Worm (Caenorhabditis elegans) whole organism, mixed stage, embryonic: Measurements from ENCODE around the gene K05F1.14.

Experiments
- M03D4.4 ChIP-seq: sonication (generic microtip); optimal IDR thresholded peaks from 2 replicates; lab custom pipeline; 2017; ENCODE audit warnings: mild to moderate bottlenecking, missing genetic modification characterization, missing compliant biosample characterization
- bed-3 ChIP-seq: fragments of 200-800 bp; sonication (Bioruptor generic); optimal IDR thresholded peaks from 3 replicates; lab custom pipeline; 2018; ENCODE audit warnings: mild to moderate bottlenecking, missing genetic modification characterization, moderate library complexity, missing compliant biosample characterization
- blmp-1 ChIP-seq: fragments of 150-350 bp; optimal IDR thresholded peaks from 2 replicates; lab custom pipeline; 2014; ENCODE audit warnings: missing biosample characterization, missing genetic modification characterization
- ceh-39 ChIP-seq: fragments of 150-350 bp; optimal IDR thresholded peaks from 2 replicates; lab custom pipeline; 2014; ENCODE audit warnings: missing biosample characterization, missing genetic modification characterization
- ceh-43 ChIP-seq: fragments of 200-800 bp; sonication (Bioruptor generic); optimal IDR thresholded peaks from 2 replicates; lab custom pipeline; 2018; ENCODE audit warnings: mild to moderate bottlenecking, missing genetic modification characterization, moderate library complexity, missing compliant biosample characterization
- ceh-83 ChIP-seq: fragments of 200-800 bp; sonication (Bioruptor generic); optimal IDR thresholded peaks from 2 replicates; lab custom pipeline; 2018; ENCODE audit warnings: mild to moderate bottlenecking, missing genetic modification characterization, missing compliant biosample characterization
- ces-1 ChIP-seq: fragments of 150-350 bp; optimal IDR thresholded peaks from 2 replicates; lab custom pipeline; 2014; ENCODE audit warnings: missing biosample characterization, missing genetic modification reagents, missing genetic modification characterization
- cnd-1 ChIP-seq: fragments of 200-800 bp; sonication (Bioruptor generic); optimal IDR thresholded peaks from 2 replicates; lab custom pipeline; 2018; ENCODE audit warnings: mild to moderate bottlenecking, missing genetic modification characterization, missing compliant biosample characterization
- drap-1 ChIP-seq: fragments of 200-800 bp; sonication (Bioruptor generic); optimal IDR thresholded peaks from 3 replicates; lab custom pipeline; 2018; ENCODE audit warnings: mild to moderate bottlenecking, missing genetic modification characterization, missing compliant biosample characterization
- elt-1 ChIP-seq: sonication (generic microtip); optimal IDR thresholded peaks from 2 replicates; lab custom pipeline; 2017; ENCODE audit warnings: missing genetic modification characterization, mild to moderate bottlenecking, missing compliant biosample characterization, antibody characterized with exemption, moderate library complexity, borderline replicate concordance; ENCODE audit not compliant: insufficient read depth
- elt-3 ChIP-seq: fragments of 150-350 bp; optimal IDR thresholded peaks from 2 replicates; lab custom pipeline; 2014; ENCODE audit warnings: missing biosample characterization, missing genetic modification characterization
- flh-1 ChIP-seq: fragments of 200-800 bp; sonication (Bioruptor generic); optimal IDR thresholded peaks from 2 replicates; lab custom pipeline; 2018; ENCODE audit warnings: mild to moderate bottlenecking, missing genetic modification characterization, moderate library complexity, missing compliant biosample characterization
- ham-2 ChIP-seq: fragments of 200-800 bp; sonication (Bioruptor generic); optimal IDR thresholded peaks from 2 replicates; lab custom pipeline; 2018; ENCODE audit warnings: mild to moderate bottlenecking, missing genetic modification characterization, missing compliant biosample characterization
- hlh-1 ChIP-seq: fragments of 150-350 bp; optimal IDR thresholded peaks from 2 replicates; lab custom pipeline; 2014; ENCODE audit warnings: missing biosample characterization, missing genetic modification reagents, missing genetic modification characterization
- lin-13 ChIP-seq: fragments of 150-350 bp; optimal IDR thresholded peaks from 2 replicates; lab custom pipeline; 2014; ENCODE audit warnings: missing biosample characterization, missing genetic modification characterization
- lin-32 ChIP-seq: fragments of 200-800 bp; sonication (Bioruptor generic); optimal IDR thresholded peaks from 2 replicates; lab custom pipeline; 2018; ENCODE audit warnings: mild to moderate bottlenecking, missing genetic modification characterization, missing compliant biosample characterization
- lsy-2 ChIP-seq: fragments of 150-350 bp; optimal IDR thresholded peaks from 2 replicates; lab custom pipeline; 2014; ENCODE audit warnings: missing biosample characterization, missing genetic modification characterization
- mab-5 ChIP-seq: fragments of 150-350 bp; optimal IDR thresholded peaks from 2 replicates; lab custom pipeline; 2014; ENCODE audit warnings: missing biosample characterization, missing genetic modification characterization
- mep-1 ChIP-seq: fragments of 150-350 bp; optimal IDR thresholded peaks from 2 replicates; lab custom pipeline; 2017; ENCODE audit warnings: missing biosample characterization, missing genetic modification reagents, missing genetic modification characterization, inconsistent platforms
- mls-2 ChIP-seq: sonication (generic microtip); optimal IDR thresholded peaks from 2 replicates; lab custom pipeline; 2016; ENCODE audit warnings: mild to moderate bottlenecking, missing genetic modification characterization, moderate library complexity, missing compliant biosample characterization
- nhr-12 ChIP-seq: fragments of 150-350 bp; optimal IDR thresholded peaks from 2 replicates; lab custom pipeline; 2014; ENCODE audit warnings: missing biosample characterization, missing genetic modification characterization
- nhr-2 ChIP-seq: fragments of 150-350 bp; optimal IDR thresholded peaks from 2 replicates; lab custom pipeline; 2014; ENCODE audit warnings: missing biosample characterization, missing genetic modification characterization
- nhr-237 ChIP-seq: fragments of 150-350 bp; optimal IDR thresholded peaks from 2 replicates; lab custom pipeline; 2014; ENCODE audit warnings: missing biosample characterization, missing genetic modification characterization
- nhr-28 ChIP-seq: fragments of 150-350 bp; optimal IDR thresholded peaks from 2 replicates; lab custom pipeline; 2014; ENCODE audit warnings: missing biosample characterization, missing genetic modification characterization
- nhr-76 ChIP-seq: sonication (generic microtip); optimal IDR thresholded peaks from 2 replicates; lab custom pipeline; 2017; ENCODE audit warnings: missing biosample characterization, missing genetic modification characterization
- pha-4 ChIP-seq: fragments of 150-350 bp; optimal IDR thresholded peaks from 2 replicates; lab custom pipeline; 2018; ENCODE audit warnings: missing biosample characterization, missing genetic modification reagents, missing genetic modification characterization
- sem-2 ChIP-seq: fragments of 200-800 bp; sonication (Bioruptor generic); optimal IDR thresholded peaks from 2 replicates; lab custom pipeline; 2018; ENCODE audit warnings: mild to moderate bottlenecking, missing genetic modification characterization, missing compliant biosample characterization
- snpc-4 ChIP-seq: fragments of 150-350 bp; optimal IDR thresholded peaks from 2 replicates; lab custom pipeline; 2014; ENCODE audit warnings: missing biosample characterization, missing genetic modification characterization
- sptf-1 ChIP-seq: sonication (generic microtip); optimal IDR thresholded peaks from 2 replicates; lab custom pipeline; 2017; ENCODE audit warnings: mild to moderate bottlenecking, missing genetic modification characterization, moderate library complexity, missing compliant biosample characterization
- tbx-8 ChIP-seq: fragments of 200-800 bp; sonication (Bioruptor generic); optimal IDR thresholded peaks from 2 replicates; lab custom pipeline; 2018; ENCODE audit warnings: mild to moderate bottlenecking, missing genetic modification characterization, moderate library complexity, missing compliant biosample characterization
- unc-120 ChIP-seq: sonication (generic microtip); optimal IDR thresholded peaks from 2 replicates; lab custom pipeline; 2017; ENCODE audit warnings: missing genetic modification characterization, missing compliant biosample characterization; ENCODE audit not compliant: poor library complexity, severe bottlenecking
- unc-39 ChIP-seq: fragments of 150-350 bp; optimal IDR thresholded peaks from 2 replicates; lab custom pipeline; 2014; ENCODE audit warnings: missing biosample characterization, missing genetic modification characterization
- unc-62 ChIP-seq: fragments of 150-350 bp; optimal IDR thresholded peaks from 2 replicates; lab custom pipeline; 2014; ENCODE audit warnings: missing biosample characterization, missing genetic modification reagents, missing genetic modification characterization
- zip-8 ChIP-seq: fragments of 150-350 bp; optimal IDR thresholded peaks from 2 replicates; lab custom pipeline; 2014; ENCODE audit warnings: missing biosample characterization, missing genetic modification characterization
- ztf-11 ChIP-seq: fragments of 150-350 bp; optimal IDR thresholded peaks from 2 replicates; lab custom pipeline; 2014; ENCODE audit warnings: missing biosample characterization, missing genetic modification characterization

The K05F1.14 gene

DNA sequence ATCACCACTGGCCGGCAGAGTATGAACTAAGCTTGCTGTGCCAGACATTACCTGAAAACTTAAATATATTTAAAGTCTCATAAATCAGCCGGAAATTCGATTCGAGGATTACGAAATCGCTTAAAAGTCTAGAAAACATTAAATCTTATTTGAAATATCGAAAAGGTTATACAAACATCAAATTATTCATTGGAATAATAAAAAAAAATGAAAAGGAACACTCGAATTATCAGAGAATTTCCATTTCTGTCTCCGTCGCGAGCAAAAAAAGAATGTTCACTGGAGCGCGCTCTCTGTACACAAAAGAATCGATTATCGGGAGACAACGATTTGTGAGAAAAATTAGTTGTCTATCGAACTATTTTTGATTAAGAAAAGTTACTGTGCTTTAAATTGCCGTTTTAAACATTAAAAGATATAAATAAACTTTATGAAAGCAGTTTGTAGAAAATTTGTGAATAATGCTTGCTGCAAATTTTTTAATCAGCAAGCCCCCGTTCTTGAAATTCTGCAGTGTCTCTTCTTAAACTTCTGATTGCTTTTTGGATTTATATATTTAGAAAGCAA lies 43.8 kb upstream of the K05F1.14 start, which contains the start of gene fzo-1:
TSS of gene fzo-1 (minus strand) at position 51 of the 567 bp plus-strand sequence.
- TF ChIP-seq tbx-8 (no peak), nhr-12 (no peak), nhr-2 (tag; lab: Kevin White, UChicago) (no peak), sptf-1 (tag; lab: Kevin White, UChicago) (no peak), drap-1 (GFP tag; lab: Kevin White, UChicago) (no peak), ceh-43 (GFP tag; lab: Kevin White, UChicago) (no peak), unc-120 (tag; lab: Kevin White, UChicago) (peak; percentile 34), unc-62 (GFP tag; lab: Kevin White, UChicago) (no peak), elt-3 (tag; lab: Kevin White, UChicago) (no peak), ceh-39 (tag; lab: Kevin White, UChicago) (peak; percentile 20), mab-5 (tag; lab: Kevin White, UChicago) (no peak), unc-39 (tag; lab: Kevin White, UChicago) (no peak), blmp-1 (tag; lab: Kevin White, UChicago) (no peak), lsy-2 (tag; lab: Kevin White, UChicago) (peak; percentile 32), mls-2 (tag; lab: Kevin White, UChicago) (no peak), ztf-11 (tag; lab: Kevin White, UChicago) (no peak), lin-13 (tag; lab: Kevin White, UChicago) (no peak), bed-3 (GFP tag; lab: Kevin White, UChicago) (peak; percentile 19), ham-2 (no peak), M03D4.4 (tag; lab: Kevin White, UChicago) (no peak), zip-8 (no peak), cnd-1 (peak; percentile 32), nhr-28 (tag; lab: Kevin White, UChicago) (no peak), nhr-76 (tag; lab: Kevin White, UChicago) (no peak), mep-1 (tag; lab: Kevin White, UChicago) (no peak), ces-1 (GFP tag; lab: Kevin White, UChicago) (peak; percentile 82), flh-1 (GFP tag; lab: Kevin White, UChicago) (no peak), ceh-83 (peak; percentile 59), nhr-237 (tag; lab: Kevin White, UChicago) (peak; percentile 38), pha-4 (tag; lab: Kevin White, UChicago) (no peak), sem-2 (no peak), lin-32 (no peak), hlh-1 (tag; lab: Kevin White, UChicago) (no peak), elt-1 (no peak), snpc-4 (tag; lab: Kevin White, UChicago) (no peak)

DNA sequence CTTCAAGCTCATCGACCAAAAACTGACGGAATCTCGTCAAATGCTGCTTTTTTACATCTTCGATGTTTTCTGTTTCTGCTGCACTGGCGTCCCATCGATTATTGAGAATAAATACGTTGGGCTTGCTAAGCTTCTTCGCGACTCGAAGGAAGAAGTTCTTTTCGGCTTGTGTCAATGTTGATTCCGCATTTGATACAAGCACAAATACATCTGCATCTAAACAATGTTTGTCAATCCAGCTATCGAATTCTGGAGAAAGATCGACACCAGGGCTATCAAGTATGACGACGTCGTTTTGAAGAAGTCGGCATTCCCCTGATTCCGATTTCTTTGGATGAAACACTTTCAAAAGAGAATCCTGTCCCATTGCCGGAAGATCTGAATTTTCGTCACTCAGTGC lies 42.8 kb upstream of the K05F1.14 start:
- TF ChIP-seq snpc-4 (tag; lab: Kevin White, UChicago) (no peak), sptf-1 (tag; lab: Kevin White, UChicago) (no peak), blmp-1 (tag; lab: Kevin White, UChicago) (no peak), mep-1 (tag; lab: Kevin White, UChicago) (no peak), lsy-2 (tag; lab: Kevin White, UChicago) (no peak), ham-2 (no peak), ces-1 (GFP tag; lab: Kevin White, UChicago) (no peak), ceh-39 (tag; lab: Kevin White, UChicago) (no peak), nhr-2 (tag; lab: Kevin White, UChicago) (no peak), nhr-12 (no peak), ztf-11 (tag; lab: Kevin White, UChicago) (no peak), nhr-76 (tag; lab: Kevin White, UChicago) (no peak), drap-1 (GFP tag; lab: Kevin White, UChicago) (no peak), unc-39 (tag; lab: Kevin White, UChicago) (no peak), M03D4.4 (tag; lab: Kevin White, UChicago) (no peak), elt-3 (tag; lab: Kevin White, UChicago) (no peak)
- TF ChIP-seq, all 35 proteins: peak for 0

DNA sequence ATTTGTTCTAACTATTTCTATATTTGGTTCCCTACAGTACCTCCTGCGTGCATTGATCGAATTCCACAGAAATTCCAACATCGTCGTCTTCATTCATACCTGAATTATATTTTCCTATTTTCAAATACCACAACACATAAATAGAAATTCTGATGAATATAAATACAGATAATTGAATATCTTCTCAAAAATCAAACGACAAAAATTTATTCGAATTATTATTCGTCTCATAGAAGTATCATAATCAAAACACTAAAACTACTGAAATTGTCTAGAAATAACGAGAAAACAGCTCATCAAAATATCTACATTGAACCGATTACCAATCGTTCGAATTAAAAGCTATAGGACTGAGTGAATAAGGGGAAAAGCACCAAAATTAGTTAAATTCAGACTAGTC lies 40.7 kb upstream of the K05F1.14 start, which contains the start of gene gtap-1:
TSS of gene gtap-1 (minus strand) at position 101 of the 400 bp plus-strand sequence.
- TF ChIP-seq ceh-83 (no peak), snpc-4 (tag; lab: Kevin White, UChicago) (no peak), ceh-43 (GFP tag; lab: Kevin White, UChicago) (no peak), sptf-1 (tag; lab: Kevin White, UChicago) (no peak), tbx-8 (no peak), ceh-39 (tag; lab: Kevin White, UChicago) (no peak), unc-62 (GFP tag; lab: Kevin White, UChicago) (no peak), ces-1 (GFP tag; lab: Kevin White, UChicago) (no peak), pha-4 (tag; lab: Kevin White, UChicago) (no peak), elt-1 (no peak), mep-1 (tag; lab: Kevin White, UChicago) (no peak)
